Fruit fly (Drosophila melanogaster) S2 (cell line): ENCODE data around the gene CG33995.

Source experiments
- CG8478 ChIP-seq: fragments of >200 bp; optimal IDR thresholded peaks from 2 replicates; lab custom pipeline; 2018
- CTCF ChIP-seq, 2 experiments: fragments of >200 bp; optimal IDR thresholded peaks; 2 replicates each; lab custom pipeline; 2018

The CG33995 gene

dm6 chr2L:5029809-5030108, 13.3 kb upstream of the CG33995 start:
- TF ChIP-seq CG8478 (lab: Kevin White, UChicago), result no peak
- no peak for TF ChIP-seq CTCF (optimal IDR thresholded peaks at IDR 0.05; lab: Kevin White, UChicago)

dm6 chr2L:5030535-5030934, 12.5 kb upstream of the CG33995 start:
- TF ChIP-seq CTCF (optimal IDR thresholded peaks at IDR 0.05; lab: Kevin White, UChicago) (no peak), CG8478 (lab: Kevin White, UChicago) (no peak)

dm6 chr2L:5031399-5031798, 11.7 kb upstream of the CG33995 start:
- TF ChIP-seq CG8478 (lab: Kevin White, UChicago), result no peak
- no peak for TF ChIP-seq CTCF (optimal IDR thresholded peaks at IDR 0.05; lab: Kevin White, UChicago)

dm6 chr2L:5031886-5032285, 11.2 kb upstream of the CG33995 start:
- no peak for TF ChIP-seq CTCF (optimal IDR thresholded peaks at IDR 0.05; lab: Kevin White, UChicago)
- no peak for TF ChIP-seq CG8478 (lab: Kevin White, UChicago)

dm6 chr2L:5036120-5036519, 7.0 kb upstream of the CG33995 start:
- TF ChIP-seq CG8478 (lab: Kevin White, UChicago), result no peak
- TF ChIP-seq CTCF (optimal IDR thresholded peaks at IDR 0.05; lab: Kevin White, UChicago), result peak; percentile 87 to 88

- TF ChIP-seq CG8478 (lab: Kevin White, UChicago) (no peak), CTCF (optimal IDR thresholded peaks at IDR 0.05; lab: Kevin White, UChicago) (no peak)
Measured at dm6 chr2L:5037402-5037860, 5.6 kb upstream of the CG33995 start, which contains the start of the genes CG14042 and SP555. Gene CG14042, plus strand, starts transcription at chr2L:5037709. Gene SP555, plus strand, starts transcription at chr2L:5037709.

- TF ChIP-seq CTCF (optimal IDR thresholded peaks at IDR 0.05; lab: Kevin White, UChicago), result no peak
- TF ChIP-seq CG8478 (lab: Kevin White, UChicago), result no peak
Measured at dm6 chr2L:5042076-5042475, 994 bp upstream of the CG33995 start.

- no peak for TF ChIP-seq CG8478 (lab: Kevin White, UChicago)
- TF ChIP-seq CTCF (optimal IDR thresholded peaks at IDR 0.05; lab: Kevin White, UChicago), result no peak
Measured at dm6 chr2L:5043495-5044146, 551 bp downstream of the CG33995 start.

- TF ChIP-seq CTCF (optimal IDR thresholded peaks at IDR 0.05; lab: Kevin White, UChicago) (no peak), CG8478 (lab: Kevin White, UChicago) (no peak)
Measured at dm6 chr2L:5044361-5044891, 1.4 kb downstream of the CG33995 start, which contains the start of gene CG31650. Gene CG31650, minus strand, starts transcription at chr2L:5044712.

dm6 chr2L:5044892-5045619, 2.0 kb downstream of the CG33995 start:
- TF ChIP-seq CTCF (optimal IDR thresholded peaks at IDR 0.05; lab: Kevin White, UChicago), result no peak
- TF ChIP-seq CG8478 (lab: Kevin White, UChicago), result no peak

dm6 chr2L:5046261-5046660, 3.2 kb downstream of the CG33995 start:
- TF ChIP-seq CG8478 (lab: Kevin White, UChicago) (no peak), CTCF (optimal IDR thresholded peaks at IDR 0.05; lab: Kevin White, UChicago) (no peak)

- TF ChIP-seq CG8478 (lab: Kevin White, UChicago) (no peak), CTCF (optimal IDR thresholded peaks at IDR 0.05; lab: Kevin White, UChicago) (no peak)
Measured at dm6 chr2L:5049974-5050373, 6.9 kb downstream of the CG33995 start.

- TF ChIP-seq CTCF (optimal IDR thresholded peaks at IDR 0.05; lab: Kevin White, UChicago) (no peak), CG8478 (lab: Kevin White, UChicago) (no peak)
Measured at dm6 chr2L:5050825-5051224, 7.8 kb downstream of the CG33995 start, which contains the start of gene CG9121. Gene CG9121, minus strand, starts transcription at chr2L:5051062.

- TF ChIP-seq CTCF (optimal IDR thresholded peaks at IDR 0.05; lab: Kevin White, UChicago), result peak in 1 of 2 experiments; percentile 1
- TF ChIP-seq CG8478 (lab: Kevin White, UChicago), result no peak
Measured at dm6 chr2L:5052367-5052914, 9.4 kb downstream of the CG33995 start, which contains the start of gene senju. Gene senju, plus strand, starts transcription at chr2L:5052843.

dm6 chr2L:5052994-5053393, 9.9 kb downstream of the CG33995 start, which contains the start of gene eIF3h:
Gene eIF3h, minus strand, starts transcription at chr2L:5053094.
- TF ChIP-seq CTCF (optimal IDR thresholded peaks at IDR 0.05; lab: Kevin White, UChicago), result no peak
- TF ChIP-seq CG8478 (lab: Kevin White, UChicago), result no peak
